Fruit fly (Drosophila melanogaster) whole organism, pupa: ENCODE measurements around the gene Lk.

Source experiments
- CG14655 ChIP-seq: fragments of 200-800 bp; sonication (Bioruptor generic); optimal IDR thresholded peaks from 3 replicates; lab custom pipeline; 2017; ENCODE audit warnings: mild to moderate bottlenecking, missing biosample characterization, missing genetic modification reagents, missing genetic modification characterization
- CG8159 ChIP-seq: fragments of 200-800 bp; sonication (Bioruptor generic); optimal IDR thresholded peaks from 3 replicates; lab custom pipeline; 2018; ENCODE audit warnings: missing biosample characterization, mild to moderate bottlenecking, missing genetic modification characterization, moderate library complexity
- D1 ChIP-seq: fragments of 200-800 bp; sonication (Bioruptor generic); optimal IDR thresholded peaks from 2 replicates; lab custom pipeline; 2018; ENCODE audit warnings: missing biosample characterization, mild to moderate bottlenecking, missing genetic modification characterization, moderate library complexity
- Pif1A ChIP-seq: fragments of 200-800 bp; sonication (Bioruptor generic); optimal IDR thresholded peaks from 3 replicates; lab custom pipeline; 2016; ENCODE audit warnings: missing biosample characterization, missing genetic modification characterization
- rn ChIP-seq: fragments of 200-800 bp; sonication (Bioruptor generic); IDR thresholded peaks from 2 replicates; pipeline ENCODE4 v1.3.6; 2022; ENCODE audit warnings: missing biosample characterization, missing genetic modification characterization

dm6 chr3L:14558947-14559509, 1.5 kb downstream of the Lk start:
- TF ChIP-seq rn (GFP tag; lab: Robert Waterston, UW) = no peak
- no peak for TF ChIP-seq D1 (tag; lab: Kevin White, UChicago)
- TF ChIP-seq Pif1A = no peak
- no peak for TF ChIP-seq CG14655 (GFP tag; lab: Kevin White, UChicago)
- TF ChIP-seq CG8159 (tag; lab: Kevin White, UChicago) = no peak
